Worm (Caenorhabditis elegans) whole organism, L3 larva: ENCODE data around the gene Y82E9BL.19.

Experiments used
- aly-2 ChIP-seq: fragments of 150-350 bp; optimal IDR thresholded peaks from 2 replicates; lab custom pipeline; 2014; ENCODE audit warnings: missing biosample characterization, missing genetic modification characterization
- ama-1 ChIP-seq: fragments of 150-350 bp; optimal IDR thresholded peaks from 2 replicates; lab custom pipeline; 2018
- egl-27 ChIP-seq: sonication (generic microtip); optimal IDR thresholded peaks from 4 replicates; lab custom pipeline; 2017; ENCODE audit warnings: missing biosample characterization, missing genetic modification reagents, missing genetic modification characterization
- egl-5 ChIP-seq: fragments of 150-350 bp; optimal IDR thresholded peaks from 2 replicates; lab custom pipeline; 2017; ENCODE audit warnings: missing biosample characterization, missing genetic modification reagents, missing genetic modification characterization, inconsistent platforms
- lin-39 ChIP-seq: fragments of 150-350 bp; optimal IDR thresholded peaks from 2 replicates; lab custom pipeline; 2018; ENCODE audit warnings: missing biosample characterization, missing genetic modification reagents, missing genetic modification characterization
- nhr-12 ChIP-seq: fragments of 150-350 bp; optimal IDR thresholded peaks from 2 replicates; lab custom pipeline; 2014; ENCODE audit warnings: missing biosample characterization, missing genetic modification characterization
- nhr-237 ChIP-seq: fragments of 150-350 bp; optimal IDR thresholded peaks from 2 replicates; lab custom pipeline; 2014; ENCODE audit warnings: missing biosample characterization, missing genetic modification characterization
- nhr-76 ChIP-seq: fragments of 150-350 bp; sonication (generic microtip); optimal IDR thresholded peaks from 5 replicates; lab custom pipeline; 2014; ENCODE audit warnings: missing biosample characterization, missing genetic modification characterization
- unc-39 ChIP-seq: sonication (generic microtip); optimal IDR thresholded peaks from 4 replicates; lab custom pipeline; 2017; ENCODE audit warnings: missing biosample characterization, missing genetic modification characterization
- unc-62 ChIP-seq: fragments of 150-350 bp; sonication (generic microtip); optimal IDR thresholded peaks from 4 replicates; lab custom pipeline; 2014; ENCODE audit warnings: missing biosample characterization, missing genetic modification reagents, missing genetic modification characterization
- zag-1 ChIP-seq: fragments of 150-350 bp; optimal IDR thresholded peaks from 2 replicates; lab custom pipeline; 2014; ENCODE audit warnings: missing biosample characterization, missing genetic modification characterization
- ztf-11 ChIP-seq: fragments of 150-350 bp; optimal IDR thresholded peaks from 2 replicates; lab custom pipeline; 2014; ENCODE audit warnings: missing biosample characterization, missing genetic modification characterization

DNA sequence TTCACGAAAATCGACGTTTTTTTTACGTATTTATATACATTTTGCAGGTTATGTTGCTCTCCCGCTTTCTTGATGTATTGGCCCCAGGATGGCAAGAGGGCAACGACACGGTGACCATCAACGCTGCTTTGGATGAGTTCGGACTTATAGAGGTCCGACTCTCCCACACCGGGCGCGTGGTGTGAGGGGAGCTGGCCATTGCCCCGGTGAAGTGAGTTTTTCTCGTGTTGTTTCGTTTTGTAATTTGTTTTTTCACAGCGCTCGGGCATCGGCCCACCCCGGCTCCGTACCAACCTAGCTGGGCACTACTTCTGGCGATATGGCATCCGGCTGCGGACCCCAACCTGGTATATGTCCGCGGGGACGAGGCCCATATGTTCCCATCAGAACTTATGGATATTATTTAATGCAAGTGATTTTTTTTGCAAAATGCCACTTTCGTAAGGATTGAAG lies 42.6 kb downstream of the Y82E9BL.19 start, which contains the start of gene Y82E9BR.20:
- TF ChIP-seq ztf-11 (tag; lab: Kevin White, UChicago) (no peak), nhr-76 (tag; lab: Kevin White, UChicago) (no peak), zag-1 (no peak), nhr-237 (tag; lab: Kevin White, UChicago) (no peak), unc-62 (no peak), egl-27 (tag; lab: Kevin White, UChicago) (no peak), aly-2 (tag; lab: Kevin White, UChicago) (no peak), lin-39 (no peak), unc-39 (tag; lab: Kevin White, UChicago) (no peak), nhr-12 (tag; lab: Kevin White, UChicago) (no peak), ama-1 (lab: Kevin White, UChicago) (no peak), egl-5 (tag; lab: Kevin White, UChicago) (no peak)
